Worm (Caenorhabditis elegans) whole organism, L4 larva: ENCODE measurements around the gene F36D3.1.

Source experiments
- T20F7.1 ChIP-seq: fragments of 200-800 bp; sonication (Bioruptor generic); optimal IDR thresholded peaks from 2 replicates; lab custom pipeline; 2018; ENCODE audit warnings: mild to moderate bottlenecking, missing genetic modification characterization, missing compliant biosample characterization
- Y75B8A.6 ChIP-seq: fragments of 200-800 bp; sonication (Bioruptor generic); IDR thresholded peaks from 2 replicates; pipeline ENCODE4 v1.3.6; 2022; ENCODE audit warnings: missing genetic modification reagents, missing genetic modification characterization, missing compliant biosample characterization
- egl-43 ChIP-seq: fragments of 200-800 bp; sonication (Bioruptor generic); IDR thresholded peaks from 2 replicates; pipeline ENCODE4 v1.3.6; 2022; ENCODE audit warnings: missing genetic modification reagents, missing genetic modification characterization, missing compliant biosample characterization
- jun-1 ChIP-seq: fragments of 150-350 bp; optimal IDR thresholded peaks from 2 replicates; lab custom pipeline; 2014; ENCODE audit warnings: missing biosample characterization, missing genetic modification reagents, missing genetic modification characterization
- lin-13 ChIP-seq: fragments of 150-350 bp; optimal IDR thresholded peaks from 2 replicates; lab custom pipeline; 2014; ENCODE audit warnings: missing biosample characterization, missing genetic modification reagents, missing genetic modification characterization
- lin-39 ChIP-seq: fragments of 150-350 bp; optimal IDR thresholded peaks from 2 replicates; lab custom pipeline; 2014; ENCODE audit warnings: missing biosample characterization, missing genetic modification reagents, missing genetic modification characterization
- lir-3 ChIP-seq: sonication (generic microtip); optimal IDR thresholded peaks from 2 replicates; lab custom pipeline; 2016; ENCODE audit warnings: mild to moderate bottlenecking, missing genetic modification characterization, missing compliant biosample characterization
- mdt-29 ChIP-seq: fragments of 200-800 bp; sonication (Bioruptor generic); IDR thresholded peaks from 2 replicates; pipeline ENCODE4 v1.3.6; 2022; ENCODE audit warnings: missing genetic modification reagents, missing genetic modification characterization, missing compliant biosample characterization
- nhr-76 ChIP-seq: fragments of 150-350 bp; optimal IDR thresholded peaks from 2 replicates; lab custom pipeline; 2014; ENCODE audit warnings: missing biosample characterization, missing genetic modification characterization
- pqm-1 ChIP-seq: sonication (generic microtip); optimal IDR thresholded peaks from 2 replicates; lab custom pipeline; 2017; ENCODE audit warnings: missing biosample characterization, missing genetic modification characterization

DNA sequence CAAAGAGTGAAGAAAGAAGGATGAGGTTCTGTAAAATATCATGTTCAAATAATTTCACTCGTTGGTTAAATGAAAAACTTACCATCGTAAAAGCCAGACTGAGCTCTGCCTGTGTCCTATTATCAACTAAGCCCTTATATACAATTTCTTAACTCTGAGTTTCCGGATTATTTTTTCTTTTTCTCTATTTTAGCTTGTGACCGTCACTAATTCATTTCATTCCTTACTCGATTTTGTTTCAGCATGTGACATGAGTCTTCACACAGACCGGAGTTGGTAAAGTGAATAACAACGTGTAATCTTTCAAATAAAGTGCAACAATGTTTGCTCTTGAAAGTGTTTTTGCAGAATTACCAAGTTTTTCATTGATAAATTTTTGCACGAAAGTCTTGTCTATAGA, 34.8 kb downstream of the F36D3.1 start, which contains the start of gene cpr-2:
- no peak for TF ChIP-seq T20F7.1 (GFP tag; lab: Kevin White, UChicago)
- TF ChIP-seq pqm-1 (tag; lab: Kevin White, UChicago): no peak
- TF ChIP-seq lin-13: no peak
- TF ChIP-seq lin-39 (tag; lab: Kevin White, UChicago): no peak
- no peak for TF ChIP-seq Y75B8A.6 (GFP tag; lab: Robert Waterston, UW)
- TF ChIP-seq egl-43 (GFP tag; lab: Robert Waterston, UW): no peak
- TF ChIP-seq jun-1 (tag; lab: Kevin White, UChicago): no peak
- no peak for TF ChIP-seq lir-3 (tag; lab: Kevin White, UChicago)
- TF ChIP-seq nhr-76: no peak
- no peak for TF ChIP-seq mdt-29 (GFP tag; lab: Robert Waterston, UW)
